Fruit fly (Drosophila melanogaster) whole organism, embryonic: ENCODE data around the gene PRL-1.

Source experiments
- ATbp ChIP-seq: fragments of 200-800 bp; sonication (Bioruptor generic); optimal IDR thresholded peaks from 2 replicates; lab custom pipeline; 2017; ENCODE audit warnings: missing biosample characterization, mild to moderate bottlenecking, missing genetic modification characterization, missing genetic modification reagents
- Ada2b ChIP-seq: fragments of 200-800 bp; sonication (Bioruptor generic); IDR thresholded peaks from 2 replicates; pipeline ENCODE4 v1.3.6; 2022; ENCODE audit warnings: missing biosample characterization, missing genetic modification characterization
- Asciz ChIP-seq: fragments of 200-800 bp; sonication (Bioruptor generic); optimal IDR thresholded peaks from 2 replicates; lab custom pipeline; 2017; ENCODE audit warnings: missing biosample characterization, mild to moderate bottlenecking, missing genetic modification characterization, missing genetic modification reagents
- Bgb ChIP-seq: fragments of 200-800 bp; sonication (Bioruptor generic); IDR thresholded peaks from 2 replicates; pipeline ENCODE4 v1.3.6; 2022; ENCODE audit warnings: missing biosample characterization, missing genetic modification characterization; ENCODE audit not compliant: partially characterized antibody
- Blimp-1 ChIP-seq: fragments of 200-800 bp; sonication (Bioruptor generic); optimal IDR thresholded peaks from 3 replicates; lab custom pipeline; 2018; ENCODE audit warnings: missing biosample characterization, missing genetic modification characterization, mild to moderate bottlenecking, moderate library complexity, missing genetic modification reagents
- CG11093 ChIP-seq: fragments of 200-800 bp; sonication (Bioruptor generic); IDR thresholded peaks from 3 replicates; pipeline ENCODE4 v1.3.6; 2022; ENCODE audit warnings: missing biosample characterization, missing genetic modification characterization
- CG12155 ChIP-seq: fragments of 200-800 bp; sonication (Bioruptor generic); optimal IDR thresholded peaks from 3 replicates; lab custom pipeline; 2016; ENCODE audit warnings: missing biosample characterization, missing genetic modification characterization
- CG13775 ChIP-seq: fragments of 200-800 bp; sonication (Bioruptor generic); optimal IDR thresholded peaks from 3 replicates; lab custom pipeline; 2017; ENCODE audit warnings: missing biosample characterization, mild to moderate bottlenecking, missing genetic modification characterization
- CG13894 ChIP-seq: fragments of 200-800 bp; sonication (Bioruptor generic); optimal IDR thresholded peaks from 3 replicates; lab custom pipeline; 2018; ENCODE audit warnings: missing biosample characterization, mild to moderate bottlenecking, missing genetic modification characterization, moderate library complexity
- CG14965 ChIP-seq: fragments of 200-800 bp; sonication (Bioruptor generic); optimal IDR thresholded peaks from 2 replicates; lab custom pipeline; 2016; ENCODE audit warnings: missing biosample characterization, missing genetic modification characterization, borderline replicate concordance
- CG15696 ChIP-seq: fragments of 200-800 bp; sonication (Bioruptor generic); optimal IDR thresholded peaks from 2 replicates; lab custom pipeline; 2019; ENCODE audit warnings: missing biosample characterization, mild to moderate bottlenecking, missing genetic modification characterization, moderate library complexity
- CG18262 ChIP-seq: fragments of 200-800 bp; optimal IDR thresholded peaks from 3 replicates; lab custom pipeline; 2019; ENCODE audit warnings: missing biosample characterization, mild to moderate bottlenecking, missing genetic modification characterization, moderate library complexity
- CG2889 ChIP-seq: fragments of 200-800 bp; sonication (Bioruptor generic); IDR thresholded peaks from 3 replicates; pipeline ENCODE4 v1.3.6; 2022; ENCODE audit warnings: missing biosample characterization, missing genetic modification characterization
- CG4707 ChIP-seq: fragments of 200-800 bp; sonication (Bioruptor generic); optimal IDR thresholded peaks from 2 replicates; lab custom pipeline; 2018; ENCODE audit warnings: missing biosample characterization, mild to moderate bottlenecking, missing genetic modification characterization, moderate library complexity
- CG6854 ChIP-seq: fragments of 200-800 bp; sonication (Bioruptor generic); optimal IDR thresholded peaks from 3 replicates; lab custom pipeline; 2017; ENCODE audit warnings: missing biosample characterization, mild to moderate bottlenecking, missing genetic modification characterization
- CG7786 ChIP-seq: fragments of 200-800 bp; sonication (Bioruptor generic); optimal IDR thresholded peaks from 2 replicates; lab custom pipeline; 2016; ENCODE audit warnings: missing biosample characterization, missing genetic modification characterization
- CG7928 ChIP-seq: fragments of 200-800 bp; sonication (Bioruptor generic); optimal IDR thresholded peaks from 2 replicates; lab custom pipeline; 2017; ENCODE audit warnings: missing biosample characterization, mild to moderate bottlenecking, missing genetic modification characterization
- CG7963 ChIP-seq: fragments of 200-800 bp; sonication (Bioruptor generic); IDR thresholded peaks from 3 replicates; pipeline ENCODE4 v1.3.6; 2022; ENCODE audit warnings: missing biosample characterization, missing genetic modification characterization; ENCODE audit not compliant: partially characterized antibody
- CG9609 ChIP-seq: fragments of 200-800 bp; sonication (Bioruptor generic); optimal IDR thresholded peaks from 3 replicates; lab custom pipeline; 2016; ENCODE audit warnings: missing biosample characterization, missing genetic modification characterization
- Camta ChIP-seq: fragments of 200-800 bp; sonication (Bioruptor generic); optimal IDR thresholded peaks from 2 replicates; lab custom pipeline; 2016; ENCODE audit warnings: missing biosample characterization, missing genetic modification characterization
- Doc3 ChIP-seq: fragments of 200-800 bp; sonication (Bioruptor generic); IDR thresholded peaks from 3 replicates; pipeline ENCODE4 v1.3.6; 2022; ENCODE audit warnings: missing biosample characterization, missing genetic modification characterization; ENCODE audit not compliant: partially characterized antibody
- Dp ChIP-seq: fragments of 200-800 bp; sonication (Bioruptor generic); optimal IDR thresholded peaks from 2 replicates; lab custom pipeline; 2018; ENCODE audit warnings: missing biosample characterization, mild to moderate bottlenecking, missing genetic modification characterization, moderate library complexity
- Dref ChIP-seq: fragments of 200-800 bp; sonication (Bioruptor generic); IDR thresholded peaks from 2 replicates; pipeline ENCODE4 v1.3.6; 2022; ENCODE audit warnings: missing biosample characterization, missing genetic modification characterization
- Gug ChIP-seq: fragments of 200-800 bp; sonication (Bioruptor generic); IDR thresholded peaks from 4 replicates; pipeline ENCODE4 v1.3.6; 2022; ENCODE audit warnings: missing biosample characterization, missing genetic modification characterization
- H2.0 ChIP-seq: fragments of 200-800 bp; sonication (Bioruptor generic); IDR thresholded peaks from 2 replicates; pipeline ENCODE4 v1.3.6; 2022; ENCODE audit warnings: missing biosample characterization, missing genetic modification characterization
- Hey ChIP-seq: fragments of 200-800 bp; sonication (Bioruptor generic); optimal IDR thresholded peaks from 3 replicates; lab custom pipeline; 2018; ENCODE audit warnings: missing biosample characterization, mild to moderate bottlenecking, missing genetic modification characterization
- Hmr ChIP-seq: fragments of 200-800 bp; sonication (Bioruptor generic); optimal IDR thresholded peaks from 3 replicates; lab custom pipeline; 2017; ENCODE audit warnings: mild to moderate bottlenecking, missing biosample characterization, missing genetic modification reagents, missing genetic modification characterization
- Lhr ChIP-seq: fragments of 200-800 bp; sonication (Bioruptor generic); optimal IDR thresholded peaks from 3 replicates; lab custom pipeline; 2017; ENCODE audit warnings: mild to moderate bottlenecking, missing biosample characterization, missing genetic modification reagents, missing genetic modification characterization
- Optix ChIP-seq: fragments of 200-800 bp; sonication (Bioruptor generic); IDR thresholded peaks from 3 replicates; pipeline ENCODE4 v1.3.6; 2022; ENCODE audit warnings: missing biosample characterization, missing genetic modification characterization
- TFAM ChIP-seq: fragments of 200-800 bp; sonication (Bioruptor generic); optimal IDR thresholded peaks from 2 replicates; lab custom pipeline; 2017; ENCODE audit warnings: missing biosample characterization, missing genetic modification characterization, inconsistent platforms
- chinmo ChIP-seq: fragments of 200-800 bp; sonication (Bioruptor generic); IDR thresholded peaks from 4 replicates; pipeline ENCODE4 v1.3.6; 2022; ENCODE audit warnings: missing biosample characterization, missing genetic modification characterization; ENCODE audit not compliant: partially characterized antibody
- dmrt11E ChIP-seq: fragments of 200-800 bp; sonication (Bioruptor generic); optimal IDR thresholded peaks from 3 replicates; lab custom pipeline; 2018; ENCODE audit warnings: missing biosample characterization, mild to moderate bottlenecking, missing genetic modification characterization, moderate library complexity
- dmrt99B ChIP-seq: fragments of 200-800 bp; sonication (Bioruptor generic); optimal IDR thresholded peaks from 2 replicates; lab custom pipeline; 2018; ENCODE audit warnings: missing biosample characterization, mild to moderate bottlenecking, missing genetic modification characterization, moderate library complexity
- fu2 ChIP-seq: fragments of 200-800 bp; sonication (Bioruptor generic); optimal IDR thresholded peaks from 2 replicates; lab custom pipeline; 2016; ENCODE audit warnings: missing biosample characterization, missing genetic modification characterization
- gcm2 ChIP-seq: fragments of 200-800 bp; sonication (Bioruptor generic); optimal IDR thresholded peaks from 2 replicates; lab custom pipeline; 2016; ENCODE audit warnings: missing biosample characterization, missing genetic modification characterization
- h ChIP-seq: fragments of >200 bp; optimal IDR thresholded peaks from 2 replicates; lab custom pipeline; 2017
- jigr1 ChIP-seq: fragments of 200-800 bp; sonication (Bioruptor generic); IDR thresholded peaks from 3 replicates; pipeline ENCODE4 v1.3.6; 2022; ENCODE audit warnings: missing biosample characterization, missing genetic modification characterization
- kah ChIP-seq: fragments of 200-800 bp; sonication (Bioruptor generic); optimal IDR thresholded peaks from 2 replicates; lab custom pipeline; 2018; ENCODE audit warnings: missing biosample characterization, mild to moderate bottlenecking, missing genetic modification characterization
- klu ChIP-seq: fragments of 200-800 bp; sonication (Bioruptor generic); IDR thresholded peaks from 2 replicates; pipeline ENCODE4 v1.3.6; 2022; ENCODE audit warnings: missing biosample characterization, missing genetic modification characterization
- maf-S ChIP-seq: fragments of 200-800 bp; sonication (Bioruptor generic); optimal IDR thresholded peaks from 2 replicates; lab custom pipeline; 2016; ENCODE audit warnings: missing biosample characterization, missing genetic modification characterization
- pan ChIP-seq, 4 experiments: fragments of >200 bp in 3 of 4; fragments of 200-800 bp in 1 of 4; sonication (Bioruptor generic) in 1 of 4; optimal IDR thresholded peaks in 3 of 4; IDR thresholded peaks in 1 of 4; 2 replicates each; pipeline versions ENCODE4 v1.3.6 to Lab custom; 2017 to 2022; ENCODE audit warnings: missing biosample characterization in 2 of 4, missing genetic modification characterization in 2 of 4, mixed read lengths in 1 of 4
- pnt ChIP-seq: fragments of 200-800 bp; sonication (Bioruptor generic); optimal IDR thresholded peaks from 3 replicates; lab custom pipeline; 2016; ENCODE audit warnings: missing biosample characterization, missing genetic modification characterization
- pros ChIP-seq: fragments of 200-800 bp; sonication (Bioruptor generic); optimal IDR thresholded peaks from 3 replicates; lab custom pipeline; 2019; ENCODE audit warnings: missing biosample characterization, mild to moderate bottlenecking, missing genetic modification characterization, moderate library complexity
- ro ChIP-seq: fragments of 200-800 bp; sonication (Bioruptor generic); IDR thresholded peaks from 2 replicates; pipeline ENCODE4 v1.3.6; 2022; ENCODE audit warnings: missing biosample characterization, missing genetic modification characterization
- sd ChIP-seq: fragments of 200-800 bp; sonication (Bioruptor generic); optimal IDR thresholded peaks from 3 replicates; lab custom pipeline; 2018; ENCODE audit warnings: missing biosample characterization, mild to moderate bottlenecking, missing genetic modification characterization, moderate library complexity
- sisA ChIP-seq: fragments of 200-800 bp; sonication (Bioruptor generic); IDR thresholded peaks from 2 replicates; pipeline ENCODE4 v1.3.6; 2022; ENCODE audit warnings: missing biosample characterization, missing genetic modification characterization
- slou ChIP-seq: fragments of 200-800 bp; sonication (Bioruptor generic); optimal IDR thresholded peaks from 3 replicates; lab custom pipeline; 2016; ENCODE audit warnings: missing biosample characterization, missing genetic modification characterization
- sqz ChIP-seq: fragments of 200-800 bp; sonication (Bioruptor generic); optimal IDR thresholded peaks from 3 replicates; lab custom pipeline; 2018; ENCODE audit warnings: missing biosample characterization, mild to moderate bottlenecking, missing genetic modification characterization
- unpg ChIP-seq: fragments of 200-800 bp; sonication (Bioruptor generic); optimal IDR thresholded peaks from 3 replicates; lab custom pipeline; 2018; ENCODE audit warnings: missing biosample characterization, mild to moderate bottlenecking, missing genetic modification characterization, moderate library complexity

PRL-1 gene

dm6 chr2L:16279774-16280252, 22.4 kb upstream of the PRL-1 start (continued):
- TF ChIP-seq Blimp-1 (GFP tag; lab: Kevin White, UChicago): peak; percentile 91
- peak; percentile 84 for TF ChIP-seq kah
- no peak for TF ChIP-seq Bgb
- TF ChIP-seq CG2889: no peak
- TF ChIP-seq CG7963: no peak
- TF ChIP-seq CG11093 (GFP tag; lab: Robert Waterston, UW): peak; percentile 79
- peak; percentile 85 for TF ChIP-seq Hmr (GFP tag; lab: Kevin White, UChicago)
- peak; percentile 37 for TF ChIP-seq CG14965 (GFP tag; lab: Kevin White, UChicago)
- peak; percentile 85 for TF ChIP-seq CG13775 (GFP tag; lab: Kevin White, UChicago)
- peak; percentile 80 for TF ChIP-seq sisA
- peak; percentile 93 for TF ChIP-seq dmrt11E (tag; lab: Kevin White, UChicago)
- peak; percentile 66 for TF ChIP-seq gcm2 (GFP tag; lab: Kevin White, UChicago)
- TF ChIP-seq pnt (GFP tag; lab: Kevin White, UChicago): peak; percentile 90
- peak; percentile 97 for TF ChIP-seq CG18262
- TF ChIP-seq jigr1 (GFP tag; lab: Robert Waterston, UW): peak; percentile 75
- TF ChIP-seq Lhr (GFP tag; lab: Kevin White, UChicago): peak; percentile 81
- peak; percentile 70 for TF ChIP-seq CG7786 (GFP tag; lab: Kevin White, UChicago)
- TF ChIP-seq Ada2b (GFP tag; lab: Robert Waterston, UW): peak; percentile 66
- peak; percentile 83 for TF ChIP-seq CG12155 (GFP tag; lab: Kevin White, UChicago)
- peak; percentile 78 for TF ChIP-seq maf-S
- TF ChIP-seq CG6854 (GFP tag; lab: Kevin White, UChicago): peak; percentile 52
- peak; percentile 84 for TF ChIP-seq CG15696 (tag; lab: Kevin White, UChicago)
- TF ChIP-seq Dref (GFP tag; lab: Robert Waterston, UW): no peak
- TF ChIP-seq ATbp (GFP tag; lab: Kevin White, UChicago): peak; percentile 94
- no peak for TF ChIP-seq pan (optimal IDR thresholded peaks at IDR 0.05; lab: Kevin White, UChicago)
- TF ChIP-seq pan (GFP tag; optimal IDR thresholded peaks at IDR 0.05 in 1 of 2, IDR thresholded peaks at IDR 0.05 in 1 of 2): peak in 1 of 2 experiments; percentile 78
- TF ChIP-seq Gug (GFP tag; lab: Robert Waterston, UW): peak; percentile 61; the same call in 2 of the 4 replicates
- peak; percentile 64; the same call in 1 of the 3 replicates for TF ChIP-seq Optix (GFP tag; lab: Robert Waterston, UW)
- peak; percentile 68 for TF ChIP-seq CG9609 (GFP tag; lab: Kevin White, UChicago)
- peak; percentile 86 for TF ChIP-seq sqz (GFP tag; lab: Kevin White, UChicago)
- TF ChIP-seq Hey: no peak
- TF ChIP-seq dmrt99B: peak; percentile 98
- peak; percentile 89; the same call in 3 of the 4 replicates for TF ChIP-seq chinmo
- peak; percentile 36 for TF ChIP-seq CG7928
- TF ChIP-seq fu2 (GFP tag; lab: Kevin White, UChicago): peak; percentile 62
- TF ChIP-seq klu (GFP tag; lab: Robert Waterston, UW): no peak; the same call in 1 of the 2 replicates
- TF ChIP-seq TFAM (GFP tag; lab: Kevin White, UChicago): peak; percentile 42
- TF ChIP-seq Doc3: no peak
- no peak for TF ChIP-seq Dp
- peak; percentile 71 for TF ChIP-seq H2.0 (GFP tag; lab: Robert Waterston, UW)
- peak; percentile 73 for TF ChIP-seq sd
- TF ChIP-seq CG4707 (GFP tag; lab: Kevin White, UChicago): peak; percentile 75
- peak; percentile 96 for TF ChIP-seq Asciz (GFP tag; lab: Kevin White, UChicago)
- peak; percentile 28; the same call in 1 of the 2 replicates for TF ChIP-seq ro (GFP tag; lab: Robert Waterston, UW)
- TF ChIP-seq CG13894 (tag; lab: Kevin White, UChicago): no peak
- TF ChIP-seq Camta: peak; percentile 94
- peak; percentile 80 for TF ChIP-seq slou (GFP tag; lab: Kevin White, UChicago)
- TF ChIP-seq h (lab: Kevin White, UChicago): no peak
- peak; percentile 94 for TF ChIP-seq unpg (GFP tag; lab: Kevin White, UChicago)
- TF ChIP-seq pros (GFP tag; lab: Kevin White, UChicago): no peak
